Worm (Caenorhabditis elegans) whole organism, mixed stage, embryonic: ENCODE data around the gene clec-54.

Experiments used
- ceh-39 ChIP-seq: fragments of 150-350 bp; optimal IDR thresholded peaks from 2 replicates; lab custom pipeline; 2014; ENCODE audit warnings: missing biosample characterization, missing genetic modification characterization
- ces-1 ChIP-seq: fragments of 150-350 bp; optimal IDR thresholded peaks from 2 replicates; lab custom pipeline; 2014; ENCODE audit warnings: missing biosample characterization, missing genetic modification reagents, missing genetic modification characterization
- drap-1 ChIP-seq: fragments of 200-800 bp; sonication (Bioruptor generic); optimal IDR thresholded peaks from 3 replicates; lab custom pipeline; 2018; ENCODE audit warnings: mild to moderate bottlenecking, missing genetic modification characterization, missing compliant biosample characterization
- lsy-2 ChIP-seq: fragments of 150-350 bp; optimal IDR thresholded peaks from 2 replicates; lab custom pipeline; 2014; ENCODE audit warnings: missing biosample characterization, missing genetic modification characterization
- nhr-12 ChIP-seq: fragments of 150-350 bp; optimal IDR thresholded peaks from 2 replicates; lab custom pipeline; 2014; ENCODE audit warnings: missing biosample characterization, missing genetic modification characterization
- unc-120 ChIP-seq: sonication (generic microtip); optimal IDR thresholded peaks from 2 replicates; lab custom pipeline; 2017; ENCODE audit warnings: missing genetic modification characterization, missing compliant biosample characterization; ENCODE audit not compliant: poor library complexity, severe bottlenecking
- ztf-11 ChIP-seq: fragments of 150-350 bp; optimal IDR thresholded peaks from 2 replicates; lab custom pipeline; 2014; ENCODE audit warnings: missing biosample characterization, missing genetic modification characterization

ce11 chrV:14504774-14505173, 28.1 kb downstream of the clec-54 start:
- TF ChIP-seq ces-1 (GFP tag; lab: Kevin White, UChicago) (no peak), ztf-11 (tag; lab: Kevin White, UChicago) (no peak), unc-120 (tag; lab: Kevin White, UChicago) (no peak), nhr-12 (tag; lab: Kevin White, UChicago) (no peak), drap-1 (GFP tag; lab: Kevin White, UChicago) (peak; percentile 66), ceh-39 (tag; lab: Kevin White, UChicago) (no peak), lsy-2 (no peak)
